Worm (Caenorhabditis elegans) whole organism, L4/young adult: ENCODE data around the gene idpb-2.
A peak's percentile ranks its signal among the peaks of the same experiment; 100 is the strongest.

ENCODE experiments used
- W03F9.2 ChIP-seq: fragments of 150-350 bp; optimal IDR thresholded peaks from 2 replicates; lab custom pipeline; 2014; ENCODE audit warnings: missing biosample characterization, missing genetic modification characterization
- dao-5 ChIP-seq: sonication (generic microtip); optimal IDR thresholded peaks from 2 replicates; lab custom pipeline; 2016; ENCODE audit warnings: missing genotype, missing genetic modification characterization, moderate library complexity, missing compliant biosample characterization
- him-1 ChIP-seq: sonication (generic microtip); optimal IDR thresholded peaks from 2 replicates; lab custom pipeline; 2016; ENCODE audit warnings: missing genotype, missing genetic modification reagents, missing genetic modification characterization, missing compliant biosample characterization

The idpb-2 gene

ce11 chrII:5092362-5093281 is 23.2 kb upstream of the idpb-2 start, which contains the start of gene C04G6.2:
TSS of gene C04G6.2 (plus strand) at chrII:5093231.
- no peak for TF ChIP-seq him-1 (tag; lab: Kevin White, UChicago)
- no peak for TF ChIP-seq dao-5 (tag; lab: Kevin White, UChicago)
- no peak for TF ChIP-seq W03F9.2 (tag; lab: Kevin White, UChicago)

- no peak for TF ChIP-seq dao-5 (tag; lab: Kevin White, UChicago)
- peak; percentile 34 for TF ChIP-seq W03F9.2 (tag; lab: Kevin White, UChicago)
- TF ChIP-seq him-1 (tag; lab: Kevin White, UChicago): no peak
Observed at ce11 chrII:5091640-5092243, 22.3 kb upstream of the idpb-2 start, which contains the start of gene pld-1. TSS of gene pld-1 (minus strand) at chrII:5091690.

ce11 chrII:5086143-5086542 is 16.7 kb upstream of the idpb-2 start:
- TF ChIP-seq dao-5 (tag; lab: Kevin White, UChicago) (no peak), him-1 (tag; lab: Kevin White, UChicago) (no peak), W03F9.2 (tag; lab: Kevin White, UChicago) (no peak)

- TF ChIP-seq him-1 (tag; lab: Kevin White, UChicago) (no peak), W03F9.2 (tag; lab: Kevin White, UChicago) (no peak), dao-5 (tag; lab: Kevin White, UChicago) (no peak)
Observed at ce11 chrII:5085450-5085849, 16.0 kb upstream of the idpb-2 start, which contains the start of gene txt-9. TSS of gene txt-9 (plus strand) at chrII:5085785.

- no peak for TF ChIP-seq him-1 (tag; lab: Kevin White, UChicago)
- no peak for TF ChIP-seq W03F9.2 (tag; lab: Kevin White, UChicago)
- TF ChIP-seq dao-5 (tag; lab: Kevin White, UChicago): no peak
Observed at ce11 chrII:5084225-5084624, 14.8 kb upstream of the idpb-2 start.

ce11 chrII:5083341-5083740 is 13.9 kb upstream of the idpb-2 start, which contains the start of gene C04G6.4:
TSS of gene C04G6.4 (minus strand) at chrII:5083441.
- no peak for TF ChIP-seq him-1 (tag; lab: Kevin White, UChicago)
- TF ChIP-seq dao-5 (tag; lab: Kevin White, UChicago): no peak
- TF ChIP-seq W03F9.2 (tag; lab: Kevin White, UChicago): no peak

- peak; percentile 45 for TF ChIP-seq W03F9.2 (tag; lab: Kevin White, UChicago)
- TF ChIP-seq dao-5 (tag; lab: Kevin White, UChicago): no peak
- TF ChIP-seq him-1 (tag; lab: Kevin White, UChicago): no peak
Observed at ce11 chrII:5081124-5081913, 11.9 kb upstream of the idpb-2 start, which contains the start of gene dsh-2. TSS of gene dsh-2 (minus strand) at chrII:5081174.

- no peak for TF ChIP-seq W03F9.2 (tag; lab: Kevin White, UChicago)
- no peak for TF ChIP-seq dao-5 (tag; lab: Kevin White, UChicago)
- TF ChIP-seq him-1 (tag; lab: Kevin White, UChicago): no peak
Observed at ce11 chrII:5071265-5071664, 1.8 kb upstream of the idpb-2 start, which contains the start of gene C27A2.7. TSS of gene C27A2.7 (minus strand) at chrII:5071365.

ce11 chrII:5067927-5068326 is 1.5 kb downstream of the idpb-2 start, which contains the start of gene C27A2.8:
TSS of gene C27A2.8 (minus strand) at chrII:5068043.
- TF ChIP-seq him-1 (tag; lab: Kevin White, UChicago) (no peak), W03F9.2 (tag; lab: Kevin White, UChicago) (no peak), dao-5 (tag; lab: Kevin White, UChicago) (no peak)

ce11 chrII:5066967-5067366 is 2.5 kb downstream of the idpb-2 start:
- TF ChIP-seq him-1 (tag; lab: Kevin White, UChicago): no peak
- no peak for TF ChIP-seq W03F9.2 (tag; lab: Kevin White, UChicago)
- TF ChIP-seq dao-5 (tag; lab: Kevin White, UChicago): no peak

ce11 chrII:5061794-5062368 is 7.5 kb downstream of the idpb-2 start, which contains the start of gene smc-5:
TSS of gene smc-5 (plus strand) at chrII:5062125.
- TF ChIP-seq W03F9.2 (tag; lab: Kevin White, UChicago): no peak
- TF ChIP-seq dao-5 (tag; lab: Kevin White, UChicago): no peak
- TF ChIP-seq him-1 (tag; lab: Kevin White, UChicago): no peak

- TF ChIP-seq W03F9.2 (tag; lab: Kevin White, UChicago): no peak
- TF ChIP-seq him-1 (tag; lab: Kevin White, UChicago): no peak
- TF ChIP-seq dao-5 (tag; lab: Kevin White, UChicago): no peak
Observed at ce11 chrII:5060719-5061118, 8.7 kb downstream of the idpb-2 start, which contains the start of gene pho-12. TSS of gene pho-12 (minus strand) at chrII:5060819.
